Worm (Caenorhabditis elegans) whole organism, young adult: ENCODE results near the gene chil-8.

Experiments
- C06A6.2 ChIP-seq: fragments of 200-800 bp; sonication (Bioruptor generic); conservative IDR thresholded peaks from 2 replicates; pipeline ENCODE4 v1.3.6; 2022; ENCODE audit warnings: missing genetic modification characterization, missing compliant biosample characterization
- F23B12.7 ChIP-seq: sonication (generic microtip); optimal IDR thresholded peaks from 2 replicates; lab custom pipeline; 2017; ENCODE audit warnings: missing genetic modification characterization, mild to moderate bottlenecking, missing compliant biosample characterization, antibody characterized with exemption, moderate library complexity; ENCODE audit not compliant: insufficient read depth
- F52B5.7 ChIP-seq: sonication (generic microtip); optimal IDR thresholded peaks from 2 replicates; lab custom pipeline; 2016; ENCODE audit warnings: mild to moderate bottlenecking, missing genetic modification characterization, missing compliant biosample characterization
- Y53G8AR.9 ChIP-seq: fragments of 200-800 bp; sonication (Bioruptor generic); conservative IDR thresholded peaks from 2 replicates; pipeline ENCODE4 v1.3.6; 2022; ENCODE audit warnings: missing genetic modification reagents, missing genetic modification characterization, missing compliant biosample characterization
- Y67H2A.10 ChIP-seq: fragments of 200-800 bp; sonication (Bioruptor generic); conservative IDR thresholded peaks from 2 replicates; pipeline ENCODE4 v1.3.6; 2022; ENCODE audit warnings: missing genetic modification reagents, missing genetic modification characterization, missing compliant biosample characterization
- Y79H2A.3 ChIP-seq: fragments of 200-800 bp; sonication (Bioruptor generic); conservative IDR thresholded peaks from 2 replicates; pipeline ENCODE4 v1.3.6; 2022; ENCODE audit warnings: missing genetic modification reagents, missing genetic modification characterization, missing compliant biosample characterization
- ZK185.1 ChIP-seq: sonication (generic microtip); optimal IDR thresholded peaks from 2 replicates; lab custom pipeline; 2016; ENCODE audit warnings: mild to moderate bottlenecking, missing genetic modification characterization, missing compliant biosample characterization; ENCODE audit not compliant: poor library complexity, severe bottlenecking
- ama-1 ChIP-seq, 3 experiments: fragments of 150-350 bp in 1 of 3; sonication (generic microtip) in 2 of 3; optimal IDR thresholded peaks; 2 replicates each; lab custom pipeline; 2014 to 2018; ENCODE audit warnings: missing biosample characterization in 2 of 3, missing genetic modification characterization in 2 of 3, missing genetic modification reagents in 2 of 3
- athp-1 ChIP-seq: sonication (generic microtip); optimal IDR thresholded peaks from 2 replicates; lab custom pipeline; 2017; ENCODE audit warnings: mild to moderate bottlenecking, missing genetic modification characterization, missing compliant biosample characterization
- attf-3 ChIP-seq: fragments of 200-800 bp; sonication (Bioruptor generic); conservative IDR thresholded peaks from 2 replicates; pipeline ENCODE4 v1.3.6; 2022; ENCODE audit warnings: missing genetic modification reagents, missing genetic modification characterization, missing compliant biosample characterization
- bed-1 ChIP-seq: fragments of 200-800 bp; sonication (Bioruptor generic); IDR thresholded peaks from 2 replicates; pipeline ENCODE4 v1.3.6; 2022; ENCODE audit warnings: missing genetic modification reagents, missing genetic modification characterization, missing compliant biosample characterization
- cebp-2 ChIP-seq: fragments of 200-800 bp; sonication (Bioruptor generic); IDR thresholded peaks from 2 replicates; pipeline ENCODE4 v1.3.6; 2022; ENCODE audit warnings: missing genetic modification characterization, missing compliant biosample characterization
- ceh-40 ChIP-seq: fragments of 200-800 bp; sonication (Bioruptor generic); IDR thresholded peaks from 2 replicates; pipeline ENCODE4 v1.3.6; 2022; ENCODE audit warnings: missing genetic modification characterization, missing compliant biosample characterization
- ceh-79 ChIP-seq: sonication (generic microtip); optimal IDR thresholded peaks from 2 replicates; lab custom pipeline; 2017; ENCODE audit warnings: mild to moderate bottlenecking, missing genetic modification characterization, missing compliant biosample characterization
- dox-1 ChIP-seq: fragments of 200-800 bp; sonication (Bioruptor generic); IDR thresholded peaks from 2 replicates; pipeline ENCODE4 v1.3.6; 2022; ENCODE audit warnings: missing genetic modification reagents, missing genetic modification characterization, missing compliant biosample characterization
- dpl-1 ChIP-seq: fragments of 150-350 bp; optimal IDR thresholded peaks from 2 replicates; lab custom pipeline; 2014; ENCODE audit warnings: missing biosample characterization, missing genetic modification reagents, missing genetic modification characterization
- fkh-3 ChIP-seq: sonication (generic microtip); optimal IDR thresholded peaks from 2 replicates; lab custom pipeline; 2016; ENCODE audit warnings: mild to moderate bottlenecking, missing genetic modification characterization, missing compliant biosample characterization
- hlh-12 ChIP-seq: sonication (generic microtip); optimal IDR thresholded peaks from 2 replicates; lab custom pipeline; 2016; ENCODE audit warnings: missing genetic modification characterization, missing compliant biosample characterization
- hlh-26 ChIP-seq: fragments of 200-800 bp; sonication (Bioruptor generic); conservative IDR thresholded peaks from 2 replicates; pipeline ENCODE4 v1.3.6; 2022; ENCODE audit warnings: missing genetic modification reagents, missing genetic modification characterization, missing compliant biosample characterization
- lag-1 ChIP-seq: fragments of 200-800 bp; sonication (Bioruptor generic); IDR thresholded peaks from 2 replicates; pipeline ENCODE4 v1.3.6; 2022; ENCODE audit warnings: missing genetic modification reagents, missing genetic modification characterization, missing compliant biosample characterization
- let-607 ChIP-seq, 2 experiments: fragments of 200-800 bp in 1 of 2; sonication (Bioruptor generic) in 1 of 2; sonication (generic microtip) in 1 of 2; optimal IDR thresholded peaks; 2 replicates each; lab custom pipeline; 2016 to 2018; ENCODE audit warnings: mild to moderate bottlenecking in 2 of 2, missing compliant biosample characterization in 2 of 2, missing genetic modification characterization in 2 of 2, moderate library complexity in 2 of 2, missing genotype in 1 of 2
- lin-26 ChIP-seq: fragments of 200-800 bp; sonication (Bioruptor generic); IDR thresholded peaks from 2 replicates; pipeline ENCODE4 v1.3.6; 2022; ENCODE audit warnings: missing genetic modification reagents, missing genetic modification characterization, missing compliant biosample characterization
- lsy-27 ChIP-seq: sonication (generic microtip); optimal IDR thresholded peaks from 2 replicates; lab custom pipeline; 2017; ENCODE audit warnings: missing genetic modification characterization, mild to moderate bottlenecking, missing compliant biosample characterization, antibody characterized with exemption, missing genotype, borderline replicate concordance; ENCODE audit not compliant: insufficient read depth
- mel-28 ChIP-seq: sonication (generic microtip); optimal IDR thresholded peaks from 2 replicates; lab custom pipeline; 2016; ENCODE audit warnings: borderline replicate concordance, mild to moderate bottlenecking, missing genetic modification characterization, missing compliant biosample characterization
- mes-4 ChIP-seq: sonication (generic microtip); optimal IDR thresholded peaks from 2 replicates; lab custom pipeline; 2016; ENCODE audit warnings: missing genotype, missing genetic modification characterization, missing compliant biosample characterization
- mxl-1 ChIP-seq: sonication (generic microtip); optimal IDR thresholded peaks from 2 replicates; lab custom pipeline; 2016; ENCODE audit warnings: missing genetic modification characterization, missing compliant biosample characterization
- pha-4 ChIP-seq: fragments of 150-350 bp; sonication (generic microtip); optimal IDR thresholded peaks from 2 replicates; lab custom pipeline; 2014; ENCODE audit warnings: missing biosample characterization, missing genetic modification reagents, missing genetic modification characterization
- sea-2 ChIP-seq: fragments of 200-800 bp; sonication (Bioruptor generic); IDR thresholded peaks from 2 replicates; pipeline ENCODE4 v1.3.6; 2022; ENCODE audit warnings: missing genetic modification characterization, missing compliant biosample characterization
- snpc-1.3 ChIP-seq: sonication (generic microtip); optimal IDR thresholded peaks from 2 replicates; lab custom pipeline; 2017; ENCODE audit warnings: missing genetic modification characterization, mild to moderate bottlenecking, missing compliant biosample characterization, antibody characterized with exemption, moderate library complexity, missing genotype, missing genetic modification reagents; ENCODE audit not compliant: insufficient read depth
- snpc-4 ChIP-seq, 5 experiments: fragments of 150-350 bp in 1 of 5; sonication (generic microtip) in 4 of 5; optimal IDR thresholded peaks; 2 replicates each; lab custom pipeline; 2014 to 2018; ENCODE audit warnings: missing genetic modification characterization in 5 of 5, missing biosample characterization in 3 of 5, antibody characterized with exemption in 2 of 5, mild to moderate bottlenecking in 2 of 5, missing compliant biosample characterization in 2 of 5, missing genotype in 2 of 5, moderate library complexity in 2 of 5, missing genetic modification reagents in 1 of 5
- somi-1 ChIP-seq: fragments of 200-800 bp; sonication (Bioruptor generic); optimal IDR thresholded peaks from 2 replicates; lab custom pipeline; 2018; ENCODE audit warnings: mild to moderate bottlenecking, missing genetic modification characterization, missing compliant biosample characterization
- sptf-2 ChIP-seq: fragments of 200-800 bp; sonication (Bioruptor generic); optimal IDR thresholded peaks from 2 replicates; lab custom pipeline; 2018; ENCODE audit warnings: mild to moderate bottlenecking, missing genetic modification characterization, missing compliant biosample characterization
- tlf-1 ChIP-seq: fragments of 200-800 bp; sonication (Bioruptor generic); optimal IDR thresholded peaks from 2 replicates; lab custom pipeline; 2018; ENCODE audit warnings: mild to moderate bottlenecking, missing genetic modification characterization, missing compliant biosample characterization
- zfh-2 ChIP-seq: fragments of 200-800 bp; sonication (Bioruptor generic); conservative IDR thresholded peaks from 2 replicates; pipeline ENCODE4 v1.3.6; 2022; ENCODE audit warnings: missing genetic modification reagents, missing genetic modification characterization, missing compliant biosample characterization
- ztf-25 ChIP-seq: fragments of 200-800 bp; sonication (Bioruptor generic); IDR thresholded peaks from 2 replicates; pipeline ENCODE4 v1.3.6; 2022; ENCODE audit warnings: missing genetic modification reagents, missing genetic modification characterization, missing compliant biosample characterization
- ztf-3 ChIP-seq: fragments of 200-800 bp; sonication (Bioruptor generic); optimal IDR thresholded peaks from 2 replicates; lab custom pipeline; 2018; ENCODE audit warnings: mild to moderate bottlenecking, missing genetic modification characterization, missing compliant biosample characterization

The chil-8 gene

DNA sequence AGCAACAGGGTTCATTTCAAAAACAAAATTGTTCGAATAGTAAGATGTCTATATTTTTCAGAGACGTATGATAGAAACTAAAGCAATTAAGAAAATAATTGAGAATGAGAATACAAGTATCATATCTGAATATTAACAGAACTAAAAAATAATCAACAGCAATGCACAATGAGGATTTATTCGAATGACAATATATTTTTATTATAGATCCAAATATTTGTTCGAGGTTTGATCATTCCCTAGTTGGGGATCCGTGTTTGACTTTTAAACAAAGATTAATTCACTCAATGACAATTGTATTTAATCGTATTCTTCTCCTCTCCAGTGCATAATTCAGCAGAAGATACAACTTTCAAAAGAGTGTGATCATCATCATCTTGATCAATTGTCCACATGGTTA, 10.7 kb downstream of the chil-8 start, which contains the start of gene C08H9.18:
Gene C08H9.18, minus strand, starts transcription at position 101 of the 400 bp plus-strand sequence.
- TF ChIP-seq ceh-40 (GFP tag; lab: Robert Waterston, UW): no peak
- TF ChIP-seq F52B5.7 (tag; lab: Kevin White, UChicago): no peak
- no peak for TF ChIP-seq bed-1 (GFP tag; lab: Robert Waterston, UW)
- TF ChIP-seq ceh-79: no peak
- TF ChIP-seq hlh-12 (tag; lab: Kevin White, UChicago): no peak

DNA sequence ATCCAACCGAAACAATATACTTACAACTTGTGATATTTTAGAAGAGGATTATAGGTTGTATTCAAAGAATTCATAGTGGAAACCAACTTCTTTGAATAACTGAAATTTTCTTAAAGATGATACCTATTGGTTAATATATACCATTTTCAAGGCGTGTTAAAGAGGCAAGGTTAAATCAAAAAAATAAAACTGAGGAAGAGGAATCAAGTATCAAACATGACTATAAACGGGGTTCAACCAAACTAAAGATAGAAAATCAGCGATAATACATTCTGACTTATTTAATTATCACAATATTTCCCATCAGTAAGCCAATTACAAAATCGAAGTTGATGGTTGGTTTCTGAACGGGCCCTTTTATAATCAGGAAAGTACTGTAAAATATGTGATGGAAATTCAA, 11.5 kb downstream of the chil-8 start, which contains the start of gene chil-3:
Gene chil-3, minus strand, starts transcription at position 101 of the 400 bp plus-strand sequence.
- TF ChIP-seq sptf-2 (no peak), ztf-3 (no peak), sea-2 (GFP tag; lab: Robert Waterston, UW) (no peak), ama-1 (optimal IDR thresholded peaks at IDR 0.05; lab: Kevin White, UChicago) (no peak), ama-1 (GFP tag; optimal IDR thresholded peaks at IDR 0.05; lab: Kevin White, UChicago) (no peak), C06A6.2 (GFP tag; lab: Robert Waterston, UW) (no peak), dox-1 (no peak)

- TF ChIP-seq pha-4 (no peak), dpl-1 (GFP tag; lab: Kevin White, UChicago) (no peak), hlh-26 (GFP tag; lab: Robert Waterston, UW) (no peak), Y53G8AR.9 (GFP tag; lab: Robert Waterston, UW) (no peak), ZK185.1 (no peak), ztf-25 (GFP tag; lab: Robert Waterston, UW) (no peak), lag-1 (GFP tag; lab: Robert Waterston, UW) (no peak), mxl-1 (tag; lab: Kevin White, UChicago) (no peak), mel-28 (tag; lab: Kevin White, UChicago) (no peak), fkh-3 (tag; lab: Kevin White, UChicago) (no peak), attf-3 (GFP tag; lab: Robert Waterston, UW) (no peak), lin-26 (GFP tag; lab: Robert Waterston, UW) (no peak), let-607 (tag; optimal IDR thresholded peaks at IDR 0.05; lab: Kevin White, UChicago) (no peak), snpc-4 (GFP tag; optimal IDR thresholded peaks at IDR 0.05; lab: Kevin White, UChicago) (no peak), snpc-4 (tag; optimal IDR thresholded peaks at IDR 0.05; lab: Kevin White, UChicago) (no peak), dox-1 (no peak), cebp-2 (GFP tag; lab: Robert Waterston, UW) (no peak)
These were observed 13.3 kb downstream of the chil-8 start, which contains the start of gene chil-5 for ce11 chrII:9859575-9859974. Gene chil-5 (minus strand): TSS chrII:9859675.

DNA sequence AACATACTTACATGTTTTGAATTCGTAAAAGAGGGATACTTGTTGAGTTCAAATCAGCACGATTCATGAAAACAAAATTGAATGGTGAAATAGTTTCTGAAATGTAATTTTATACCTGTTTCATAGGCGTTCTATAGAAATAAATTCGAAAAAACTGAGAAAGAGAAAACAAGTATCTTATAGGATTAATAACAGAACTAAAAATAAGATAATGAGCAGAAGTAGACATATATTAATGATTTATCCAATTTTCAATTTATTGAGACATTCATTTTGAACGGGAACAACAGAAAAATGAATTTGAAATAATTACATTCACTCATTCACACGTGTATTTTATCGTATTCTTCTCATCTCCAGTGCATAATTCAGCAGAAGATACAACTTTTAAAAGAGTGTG, 15.1 kb downstream of the chil-8 start, which contains the start of gene chil-6:
Gene chil-6, minus strand, starts transcription at position 101 of the 400 bp plus-strand sequence.
- TF ChIP-seq lsy-27 (no peak), somi-1 (GFP tag; lab: Kevin White, UChicago) (no peak)

- TF ChIP-seq Y67H2A.10 (GFP tag; lab: Robert Waterston, UW) (no peak), mes-4 (tag; lab: Kevin White, UChicago) (no peak), Y79H2A.3 (no peak), F23B12.7 (tag; lab: Kevin White, UChicago) (no peak), zfh-2 (GFP tag; lab: Robert Waterston, UW) (no peak), ztf-3 (no peak), tlf-1 (no peak), athp-1 (tag; lab: Kevin White, UChicago) (no peak), snpc-1.3 (tag; lab: Kevin White, UChicago) (no peak)
These were observed 17.2 kb downstream of the chil-8 start, which contains the start of gene chil-4 for ce11 chrII:9855620-9856019. Gene chil-4 (minus strand): TSS chrII:9855720.
